Worm (Caenorhabditis elegans): ENCODE measurements around the gene F01F1.3.

F01F1.3 gene

DNA sequence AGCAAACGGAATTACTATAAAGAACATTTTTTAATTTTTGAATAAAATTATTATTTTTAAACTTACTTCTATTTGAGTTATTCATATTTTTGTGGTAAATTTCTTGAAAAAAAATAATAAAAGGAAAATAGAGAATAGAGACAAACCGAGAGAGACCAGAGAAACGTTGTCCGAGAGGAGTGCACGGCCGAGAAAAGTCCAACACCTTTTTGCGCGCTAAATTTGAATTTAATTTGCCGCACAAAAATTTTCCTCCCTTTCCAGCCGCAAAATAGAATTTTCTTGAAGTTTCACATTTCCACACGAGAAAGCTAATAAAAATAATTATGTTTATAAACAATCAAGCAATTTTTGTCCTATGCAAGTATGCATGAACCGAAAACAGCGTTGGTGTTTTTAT is at the start of gene F01F1.3, which contains the start of gene F01F1.11:
Gene F01F1.3, plus strand, starts transcription at position 179 of the 400 bp plus-strand sequence.
Gene F01F1.11, minus strand, starts transcription at position 118 of the 400 bp plus-strand sequence.
- TF ChIP-seq fkh-10 (GFP tag; optimal IDR thresholded peaks at IDR 0.05) = no peak
- TF ChIP-seq lsy-12 (tag; optimal IDR thresholded peaks at IDR 0.05) = peak; percentile 73
- no peak for TF ChIP-seq nhr-76 (tag; optimal IDR thresholded peaks at IDR 0.05)
- no peak for TF ChIP-seq mdl-1 (tag; optimal IDR thresholded peaks at IDR 0.05)
- TF ChIP-seq nhr-237 (tag; optimal IDR thresholded peaks at IDR 0.05) = no peak
- peak; percentile 80 for TF ChIP-seq nfya-1 (tag; optimal IDR thresholded peaks at IDR 0.05; ENCODE audit: insufficient read depth)
- no peak for TF ChIP-seq ceh-82 (tag; optimal IDR thresholded peaks at IDR 0.05)
- peak; percentile 62 for TF ChIP-seq nhr-25 (tag; optimal IDR thresholded peaks at IDR 0.05)
- no peak for TF ChIP-seq egl-27 (tag; optimal IDR thresholded peaks at IDR 0.05)
- TF ChIP-seq lin-15B (tag; optimal IDR thresholded peaks at IDR 0.05) = peak; percentile 69
- no peak for TF ChIP-seq ztf-11 (tag; optimal IDR thresholded peaks at IDR 0.05)
- peak; percentile 28 for TF ChIP-seq pqm-1 (tag; optimal IDR thresholded peaks at IDR 0.05)
- TF ChIP-seq ama-1 (optimal IDR thresholded peaks at IDR 0.05) = no peak
- TF ChIP-seq ceh-16 (tag; optimal IDR thresholded peaks at IDR 0.05) = no peak
- TF ChIP-seq nhr-67 (tag; optimal IDR thresholded peaks at IDR 0.05) = no peak
- TF ChIP-seq pha-4 (tag; optimal IDR thresholded peaks at IDR 0.05) = peak; percentile 91
- TF ChIP-seq nhr-43 (tag; optimal IDR thresholded peaks at IDR 0.05; ENCODE audit: poor library complexity, severe bottlenecking) = peak; percentile 85
- peak; percentile 3 for TF ChIP-seq jun-1 (tag; optimal IDR thresholded peaks at IDR 0.05)
- peak; percentile 13 for TF ChIP-seq elt-2 (tag; optimal IDR thresholded peaks at IDR 0.05)
- TF ChIP-seq ceh-9 (tag; optimal IDR thresholded peaks at IDR 0.05) = no peak
- peak; percentile 67 for TF ChIP-seq R02D3.7 (tag; optimal IDR thresholded peaks at IDR 0.05)
- no peak for TF ChIP-seq unc-62 (GFP tag; optimal IDR thresholded peaks at IDR 0.05)
- TF ChIP-seq hmg-11 (tag; optimal IDR thresholded peaks at IDR 0.05) = peak; percentile 3
- TF ChIP-seq ztf-4 (tag; optimal IDR thresholded peaks at IDR 0.05) = no peak
- no peak for TF ChIP-seq mml-1 (tag; optimal IDR thresholded peaks at IDR 0.05)
- peak; percentile 32 for TF ChIP-seq snpc-4 (tag; optimal IDR thresholded peaks at IDR 0.05)
- TF ChIP-seq nhr-23 (tag; optimal IDR thresholded peaks at IDR 0.05) = peak; percentile 84
- TF ChIP-seq tbx-2 (tag; optimal IDR thresholded peaks at IDR 0.05) = no peak
- TF ChIP-seq nhr-28 (tag; optimal IDR thresholded peaks at IDR 0.05) = no peak
- no peak for TF ChIP-seq fkh-2 (tag; optimal IDR thresholded peaks at IDR 0.05)
- TF ChIP-seq fos-1 (tag; optimal IDR thresholded peaks at IDR 0.05) = no peak
- no peak for TF ChIP-seq ZK546.5 (tag; optimal IDR thresholded peaks at IDR 0.05)
- TF ChIP-seq egl-5 (tag; optimal IDR thresholded peaks at IDR 0.05) = no peak
- TF ChIP-seq nhr-12 (tag; optimal IDR thresholded peaks at IDR 0.05) = no peak
- TF ChIP-seq lin-39 (tag; optimal IDR thresholded peaks at IDR 0.05) = peak; percentile 26
- no peak for TF ChIP-seq unc-39 (tag; optimal IDR thresholded peaks at IDR 0.05)
- peak; percentile 22 for TF ChIP-seq ceh-28 (tag; optimal IDR thresholded peaks at IDR 0.05)
- no peak for TF ChIP-seq aly-2 (tag; optimal IDR thresholded peaks at IDR 0.05)
- no peak for TF ChIP-seq elt-1 (tag; optimal IDR thresholded peaks at IDR 0.05)
- no peak for TF ChIP-seq daf-12 (tag; optimal IDR thresholded peaks at IDR 0.05)

DNA sequence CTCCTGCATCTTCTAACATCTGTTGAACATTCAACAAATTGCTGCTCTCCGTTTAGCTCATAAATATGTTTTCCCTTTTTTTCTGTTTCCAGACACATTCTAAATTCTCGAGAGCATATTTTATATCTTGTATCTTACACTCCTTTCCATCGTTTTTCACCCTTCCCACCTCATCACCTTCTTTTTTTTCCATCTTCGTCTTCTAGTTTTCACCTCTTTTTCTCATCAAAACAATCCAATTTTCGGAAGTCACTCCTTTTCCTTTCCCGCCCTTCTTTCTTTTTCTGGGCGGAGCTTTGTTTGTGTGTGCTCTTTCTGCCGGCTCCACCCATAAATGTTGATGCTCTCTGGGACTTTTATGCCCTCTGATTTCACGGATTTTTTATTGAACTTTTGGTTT is 48.9 kb upstream of the F01F1.3 start:
- TF ChIP-seq ZK546.5 (tag; optimal IDR thresholded peaks at IDR 0.05) (no peak), egl-5 (tag; optimal IDR thresholded peaks at IDR 0.05) (no peak)

DNA sequence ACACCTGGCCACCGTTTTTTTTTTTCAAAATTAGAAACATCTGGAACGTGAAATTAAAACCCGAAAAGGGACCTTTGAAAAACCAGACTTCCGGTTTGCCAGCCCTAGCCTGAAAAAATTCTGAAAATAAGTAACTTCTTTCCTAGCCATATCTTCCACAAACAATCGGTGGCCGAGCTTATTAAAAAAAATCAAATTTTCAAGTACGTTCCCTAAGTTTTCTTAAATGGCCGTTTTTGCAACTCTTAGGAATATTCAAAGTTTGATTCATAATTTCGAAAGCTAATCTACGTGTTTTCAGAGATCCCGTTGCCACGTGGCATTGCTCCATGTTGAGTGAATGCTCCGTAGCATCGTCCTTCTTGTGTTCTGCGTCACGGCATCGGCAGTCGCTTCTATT is 48.1 kb upstream of the F01F1.3 start, which contains the start of gene R12B2.8:
Gene R12B2.8, plus strand, starts transcription at position 301 of the 400 bp plus-strand sequence.
- TF ChIP-seq nhr-43 (tag; optimal IDR thresholded peaks at IDR 0.05; ENCODE audit: poor library complexity, severe bottlenecking) (no peak), nhr-28 (tag; optimal IDR thresholded peaks at IDR 0.05) (no peak), nhr-12 (tag; optimal IDR thresholded peaks at IDR 0.05) (no peak), ceh-82 (tag; optimal IDR thresholded peaks at IDR 0.05) (no peak), nhr-25 (tag; optimal IDR thresholded peaks at IDR 0.05) (no peak), unc-62 (GFP tag; optimal IDR thresholded peaks at IDR 0.05) (no peak), snpc-4 (tag; optimal IDR thresholded peaks at IDR 0.05) (no peak), skn-1 (tag; optimal IDR thresholded peaks at IDR 0.05) (no peak), ztf-4 (tag; optimal IDR thresholded peaks at IDR 0.05) (no peak), ceh-28 (tag; optimal IDR thresholded peaks at IDR 0.05) (no peak), lsy-12 (tag; optimal IDR thresholded peaks at IDR 0.05) (no peak), egl-5 (tag; optimal IDR thresholded peaks at IDR 0.05) (no peak), tbx-2 (tag; optimal IDR thresholded peaks at IDR 0.05) (no peak), sea-2 (GFP tag; optimal IDR thresholded peaks at IDR 0.05) (no peak), aly-2 (tag; optimal IDR thresholded peaks at IDR 0.05) (no peak), elt-2 (tag; optimal IDR thresholded peaks at IDR 0.05) (no peak), pqm-1 (tag; optimal IDR thresholded peaks at IDR 0.05) (no peak), mml-1 (tag; optimal IDR thresholded peaks at IDR 0.05) (no peak), nhr-76 (tag; optimal IDR thresholded peaks at IDR 0.05) (no peak), ama-1 (optimal IDR thresholded peaks at IDR 0.05) (no peak)

Data from whole organism, L3 larva.